Fruit fly (Drosophila melanogaster): ENCODE measurements around the gene CG13862.

Gene CG13862

dm6 chr3R:22358810-22359209 is 27.0 kb downstream of the CG13862 start (continued):
- TF ChIP-seq CG10669 (GFP tag; optimal IDR thresholded peaks at IDR 0.05): peak; percentile 83
- TF ChIP-seq CG6163 (GFP tag; IDR thresholded peaks at IDR 0.05): peak; percentile 87
- TF ChIP-seq CG3919 (GFP tag; optimal IDR thresholded peaks at IDR 0.05): peak; percentile 81
- TF ChIP-seq Ets96B (tag; optimal IDR thresholded peaks at IDR 0.05): peak; percentile 84
- peak; percentile 88 for TF ChIP-seq CG15336 (GFP tag; IDR thresholded peaks at IDR 0.05)
- TF ChIP-seq eg (GFP tag; IDR thresholded peaks at IDR 0.05): peak; percentile 94
- TF ChIP-seq dac (GFP tag; optimal IDR thresholded peaks at IDR 0.05): no peak
- peak; percentile 53 for TF ChIP-seq fd59A (GFP tag; optimal IDR thresholded peaks at IDR 0.05)
- peak; percentile 79 for TF ChIP-seq CG6792 (GFP tag; optimal IDR thresholded peaks at IDR 0.05)
- peak; percentile 96 for TF ChIP-seq svp (GFP tag)
- TF ChIP-seq Sox14 (GFP tag; optimal IDR thresholded peaks at IDR 0.05): peak; percentile 87
- peak; percentile 71 for TF ChIP-seq CG3032 (tag; optimal IDR thresholded peaks at IDR 0.05)
- peak; percentile 57 for TF ChIP-seq CG10631 (GFP tag; optimal IDR thresholded peaks at IDR 0.05)
- TF ChIP-seq spab (GFP tag; optimal IDR thresholded peaks at IDR 0.05): peak; percentile 78
- TF ChIP-seq CG34406 (GFP tag; optimal IDR thresholded peaks at IDR 0.05): peak; percentile 76
- no peak for TF ChIP-seq Eip93F (GFP tag; optimal IDR thresholded peaks at IDR 0.05)
- peak; percentile 36 for TF ChIP-seq CG16779 (tag; optimal IDR thresholded peaks at IDR 0.05)

dm6 chr3R:22362218-22362907 is 30.6 kb downstream of the CG13862 start, which contains the start of the genes JMJD6, CG7071 and Muted:
TSS of gene JMJD6 (minus strand) at chr3R:22362371.
TSS of gene CG7071 (plus strand) at chr3R:22362620.
TSS of gene Muted (plus strand) at chr3R:22362620.
- peak; percentile 89 for TF ChIP-seq Smox (GFP tag; optimal IDR thresholded peaks at IDR 0.05)
- peak; percentile 74 for TF ChIP-seq CG6808 (GFP tag; optimal IDR thresholded peaks at IDR 0.05)
- TF ChIP-seq Eip78C (GFP tag): peak; percentile 95
- peak; percentile 88 for TF ChIP-seq CG3919 (GFP tag; optimal IDR thresholded peaks at IDR 0.05)
- TF ChIP-seq CG8119 (GFP tag; IDR thresholded peaks at IDR 0.05): peak; percentile 74; the same call in 2 of the 3 replicates
- no peak for TF ChIP-seq CG9139 (GFP tag; optimal IDR thresholded peaks at IDR 0.05)
- peak; percentile 90 for TF ChIP-seq OdsH (GFP tag; optimal IDR thresholded peaks at IDR 0.05)
- peak; percentile 78 for TF ChIP-seq CG3032 (tag; optimal IDR thresholded peaks at IDR 0.05)
- peak; percentile 87 for TF ChIP-seq CG6163 (GFP tag; IDR thresholded peaks at IDR 0.05)
- peak; percentile 84 for TF ChIP-seq fkh (GFP tag; optimal IDR thresholded peaks at IDR 0.05)
- peak; percentile 57 for TF ChIP-seq dsx (GFP tag; optimal IDR thresholded peaks at IDR 0.05; ENCODE audit: poor library complexity, severe bottlenecking)
- peak; percentile 86 for TF ChIP-seq CG6792 (GFP tag; optimal IDR thresholded peaks at IDR 0.05)
- TF ChIP-seq cyc (GFP tag; optimal IDR thresholded peaks at IDR 0.05): peak; percentile 90
- TF ChIP-seq CG8319 (GFP tag; optimal IDR thresholded peaks at IDR 0.05): peak; percentile 78
- peak; percentile 83 for TF ChIP-seq Sox15 (GFP tag; optimal IDR thresholded peaks at IDR 0.05)
- TF ChIP-seq CG6276 (GFP tag; optimal IDR thresholded peaks at IDR 0.05): peak; percentile 67
- no peak for TF ChIP-seq Hr38 (GFP tag; optimal IDR thresholded peaks at IDR 0.05)
- TF ChIP-seq CG15336 (GFP tag; IDR thresholded peaks at IDR 0.05): peak; percentile 84
- TF ChIP-seq CG6854 (GFP tag; optimal IDR thresholded peaks at IDR 0.05): peak; percentile 60
- peak; percentile 76 for TF ChIP-seq CG10669 (GFP tag; optimal IDR thresholded peaks at IDR 0.05)
- peak; percentile 83 for TF ChIP-seq Gug (GFP tag; IDR thresholded peaks at IDR 0.05)
- peak; percentile 72 for TF ChIP-seq dac (GFP tag; optimal IDR thresholded peaks at IDR 0.05)
- peak; percentile 59 for TF ChIP-seq fd85E (GFP tag; optimal IDR thresholded peaks at IDR 0.05)
- peak; percentile 54 for TF ChIP-seq CG16779 (tag; optimal IDR thresholded peaks at IDR 0.05)
- peak; percentile 87 for TF ChIP-seq acj6 (GFP tag; optimal IDR thresholded peaks at IDR 0.05)
- peak; percentile 88 for TF ChIP-seq Ets21C (GFP tag; optimal IDR thresholded peaks at IDR 0.05)
- peak; percentile 85 for TF ChIP-seq CG34406 (GFP tag; optimal IDR thresholded peaks at IDR 0.05)
- peak; percentile 88 for TF ChIP-seq topi (GFP tag; optimal IDR thresholded peaks at IDR 0.05)
- TF ChIP-seq salr (GFP tag; optimal IDR thresholded peaks at IDR 0.05): peak; percentile 67 to 72
- peak; percentile 90 for TF ChIP-seq eg (GFP tag; IDR thresholded peaks at IDR 0.05)
- peak; percentile 88 for TF ChIP-seq CG11294 (GFP tag; IDR thresholded peaks at IDR 0.05)
- peak; percentile 66 for TF ChIP-seq Ets96B (tag; optimal IDR thresholded peaks at IDR 0.05)
- TF ChIP-seq CG1621 (tag; optimal IDR thresholded peaks at IDR 0.05): peak; percentile 47
- TF ChIP-seq CG31627 (GFP tag; optimal IDR thresholded peaks at IDR 0.05): peak; percentile 92
- peak; percentile 88 for TF ChIP-seq Sox14 (GFP tag; optimal IDR thresholded peaks at IDR 0.05)
- TF ChIP-seq spab (GFP tag; optimal IDR thresholded peaks at IDR 0.05): peak; percentile 47
- TF ChIP-seq Sox102F (GFP tag; optimal IDR thresholded peaks at IDR 0.05): peak; percentile 79
- TF ChIP-seq Eip93F (GFP tag; optimal IDR thresholded peaks at IDR 0.05): peak; percentile 88
- TF ChIP-seq CG11762 (GFP tag; optimal IDR thresholded peaks at IDR 0.05; ENCODE audit: insufficient read depth): peak; percentile 58
- TF ChIP-seq CG10631 (GFP tag; optimal IDR thresholded peaks at IDR 0.05): peak; percentile 91
- TF ChIP-seq Lpt (GFP tag; optimal IDR thresholded peaks at IDR 0.05): peak; percentile 72
- peak; percentile 61 to 68 for TF ChIP-seq ss (GFP tag; optimal IDR thresholded peaks at IDR 0.05)
- TF ChIP-seq CG7368 (GFP tag; optimal IDR thresholded peaks at IDR 0.05): peak; percentile 80
- peak; percentile 63 for TF ChIP-seq fd59A (GFP tag; optimal IDR thresholded peaks at IDR 0.05)

Data from whole organism, prepupa.